Fruit fly (Drosophila melanogaster) whole organism, embryonic: Measurements from ENCODE around the gene apolpp.

Experiments used
- Abd-B ChIP-seq: fragments of 200-800 bp; sonication (Bioruptor generic); optimal IDR thresholded peaks from 2 replicates; lab custom pipeline; 2018; ENCODE audit warnings: missing biosample characterization, mild to moderate bottlenecking, missing genetic modification characterization, moderate library complexity
- Antp ChIP-seq: fragments of 200-800 bp; sonication (Bioruptor generic); optimal IDR thresholded peaks from 3 replicates; lab custom pipeline; 2016; ENCODE audit warnings: missing biosample characterization, missing genetic modification characterization
- Bgb ChIP-seq: fragments of 200-800 bp; sonication (Bioruptor generic); IDR thresholded peaks from 2 replicates; pipeline ENCODE4 v1.3.6; 2022; ENCODE audit warnings: missing biosample characterization, missing genetic modification characterization; ENCODE audit not compliant: partially characterized antibody
- Bteb2 ChIP-seq: fragments of 200-800 bp; sonication (Bioruptor generic); optimal IDR thresholded peaks from 2 replicates; lab custom pipeline; 2016; ENCODE audit warnings: missing biosample characterization, missing genetic modification characterization
- CG1024 ChIP-seq: fragments of 200-800 bp; sonication (Bioruptor generic); IDR thresholded peaks from 2 replicates; pipeline ENCODE4 v1.3.6; 2022; ENCODE audit warnings: missing biosample characterization, missing genetic modification characterization
- CG10979 ChIP-seq: fragments of 200-800 bp; sonication (Bioruptor generic); optimal IDR thresholded peaks from 2 replicates; lab custom pipeline; 2018; ENCODE audit warnings: missing biosample characterization, mild to moderate bottlenecking, missing genetic modification characterization, moderate library complexity
- CG11398 ChIP-seq: fragments of 200-800 bp; sonication (Bioruptor generic); optimal IDR thresholded peaks from 2 replicates; lab custom pipeline; 2016; ENCODE audit warnings: missing biosample characterization, missing genetic modification characterization
- CG11456 ChIP-seq: fragments of 200-800 bp; sonication (Bioruptor generic); IDR thresholded peaks from 3 replicates; pipeline ENCODE4 v1.3.6; 2022; ENCODE audit warnings: missing biosample characterization, missing genetic modification characterization
- CG11560 ChIP-seq: fragments of 200-800 bp; sonication (Bioruptor generic); IDR thresholded peaks from 3 replicates; pipeline ENCODE4 v1.3.6; 2022; ENCODE audit warnings: missing biosample characterization, missing genetic modification characterization
- CG12769 ChIP-seq: fragments of 200-800 bp; sonication (Bioruptor generic); optimal IDR thresholded peaks from 2 replicates; lab custom pipeline; 2019; ENCODE audit warnings: missing biosample characterization, mild to moderate bottlenecking, missing genetic modification characterization, moderate library complexity
- CG13123 ChIP-seq: fragments of 200-800 bp; sonication (Bioruptor generic); optimal IDR thresholded peaks from 2 replicates; lab custom pipeline; 2016; ENCODE audit warnings: missing biosample characterization, missing genetic modification characterization
- CG1647 ChIP-seq: fragments of 200-800 bp; sonication (Bioruptor generic); optimal IDR thresholded peaks from 3 replicates; lab custom pipeline; 2016; ENCODE audit warnings: missing biosample characterization, missing genetic modification characterization
- CG2129 ChIP-seq: fragments of 200-800 bp; sonication (Bioruptor generic); IDR thresholded peaks from 2 replicates; pipeline ENCODE4 v1.3.6; 2022; ENCODE audit warnings: missing biosample characterization, missing genetic modification characterization; ENCODE audit not compliant: partially characterized antibody
- CG2678 ChIP-seq: fragments of 200-800 bp; sonication (Bioruptor generic); optimal IDR thresholded peaks from 3 replicates; lab custom pipeline; 2019; ENCODE audit warnings: missing biosample characterization, mild to moderate bottlenecking, missing genetic modification characterization, moderate library complexity
- CG30403 ChIP-seq: fragments of 200-800 bp; sonication (Bioruptor generic); optimal IDR thresholded peaks from 3 replicates; lab custom pipeline; 2016; ENCODE audit warnings: missing biosample characterization, missing genetic modification characterization
- CG32772 ChIP-seq: fragments of 200-800 bp; sonication (Bioruptor generic); IDR thresholded peaks from 2 replicates; pipeline ENCODE4 v1.3.6; 2022; ENCODE audit warnings: missing biosample characterization, missing genetic modification characterization
- CG4360 ChIP-seq: fragments of 200-800 bp; sonication (Bioruptor generic); IDR thresholded peaks from 2 replicates; pipeline ENCODE4 v1.3.6; 2022; ENCODE audit warnings: missing biosample characterization, missing genetic modification characterization
- CG5953 ChIP-seq: fragments of 200-800 bp; sonication (Bioruptor generic); IDR thresholded peaks from 2 replicates; pipeline ENCODE4 v1.3.6; 2022; ENCODE audit warnings: missing biosample characterization, missing genetic modification characterization
- CG6854 ChIP-seq: fragments of 200-800 bp; sonication (Bioruptor generic); optimal IDR thresholded peaks from 3 replicates; lab custom pipeline; 2017; ENCODE audit warnings: missing biosample characterization, mild to moderate bottlenecking, missing genetic modification characterization
- CG7987 ChIP-seq: fragments of 200-800 bp; sonication (Bioruptor generic); optimal IDR thresholded peaks from 2 replicates; lab custom pipeline; 2018; ENCODE audit warnings: missing biosample characterization, mild to moderate bottlenecking, missing genetic modification characterization, moderate library complexity
- D ChIP-seq, 2 experiments: fragments of 200-800 bp in 1 of 2; fragments of >200 bp in 1 of 2; sonication (Bioruptor generic) in 1 of 2; optimal IDR thresholded peaks; 2 replicates in 1 of 2; 3 replicates in 1 of 2; lab custom pipeline; 2017; ENCODE audit warnings: mild to moderate bottlenecking in 1 of 2, missing biosample characterization in 1 of 2, missing genetic modification characterization in 1 of 2, missing genetic modification reagents in 1 of 2
- Dbx ChIP-seq: fragments of 200-800 bp; sonication (Bioruptor generic); IDR thresholded peaks from 3 replicates; pipeline ENCODE4 v1.3.6; 2022; ENCODE audit warnings: missing biosample characterization, missing genetic modification characterization
- Hand ChIP-seq: fragments of 200-800 bp; sonication (Bioruptor generic); optimal IDR thresholded peaks from 2 replicates; lab custom pipeline; 2017; ENCODE audit warnings: mild to moderate bottlenecking, missing biosample characterization, missing genetic modification reagents, missing genetic modification characterization
- HmgD ChIP-seq: fragments of 200-800 bp; sonication (Bioruptor generic); optimal IDR thresholded peaks from 3 replicates; lab custom pipeline; 2016; ENCODE audit warnings: missing biosample characterization, missing genetic modification characterization
- Hmr ChIP-seq: fragments of 200-800 bp; sonication (Bioruptor generic); optimal IDR thresholded peaks from 3 replicates; lab custom pipeline; 2017; ENCODE audit warnings: mild to moderate bottlenecking, missing biosample characterization, missing genetic modification reagents, missing genetic modification characterization
- Hr39 ChIP-seq: fragments of >200 bp; optimal IDR thresholded peaks from 2 replicates; lab custom pipeline; 2017
- Jarid2 ChIP-seq: fragments of 200-800 bp; sonication (Bioruptor generic); optimal IDR thresholded peaks from 3 replicates; lab custom pipeline; 2017; ENCODE audit warnings: mild to moderate bottlenecking, missing biosample characterization, missing genetic modification reagents, missing genetic modification characterization
- Mes4 ChIP-seq: fragments of 200-800 bp; sonication (Bioruptor generic); optimal IDR thresholded peaks from 2 replicates; lab custom pipeline; 2016; ENCODE audit warnings: missing biosample characterization, missing genetic modification characterization
- Myb ChIP-seq: fragments of 200-800 bp; sonication (Bioruptor generic); optimal IDR thresholded peaks from 2 replicates; lab custom pipeline; 2016; ENCODE audit warnings: missing biosample characterization, missing genetic modification characterization
- Nf-YB ChIP-seq: fragments of 200-800 bp; sonication (Bioruptor generic); optimal IDR thresholded peaks from 3 replicates; lab custom pipeline; 2019; ENCODE audit warnings: missing biosample characterization, mild to moderate bottlenecking, missing genetic modification characterization, moderate library complexity
- Scr ChIP-seq: fragments of 200-800 bp; sonication (Bioruptor generic); IDR thresholded peaks from 2 replicates; pipeline ENCODE4 v1.3.6; 2022; ENCODE audit warnings: missing biosample characterization, missing genetic modification characterization; ENCODE audit not compliant: partially characterized antibody
- Sry-δ ChIP-seq: fragments of 200-800 bp; sonication (Bioruptor generic); optimal IDR thresholded peaks from 2 replicates; lab custom pipeline; 2016; ENCODE audit warnings: missing biosample characterization, missing genetic modification characterization
- Trl ChIP-seq, 3 experiments: fragments of >200 bp in 2 of 3; fragments of 200-800 bp in 1 of 3; sonication (Bioruptor generic) in 1 of 3; optimal IDR thresholded peaks; 2 replicates in 1 of 3; 3 replicates in 2 of 3; lab custom pipeline; 2016 to 2017; ENCODE audit warnings: missing biosample characterization in 1 of 3, missing genetic modification characterization in 1 of 3
- az2 ChIP-seq: fragments of 200-800 bp; sonication (Bioruptor generic); optimal IDR thresholded peaks from 3 replicates; lab custom pipeline; 2016; ENCODE audit warnings: missing biosample characterization, missing genetic modification characterization
- bcd ChIP-seq: fragments of 200-800 bp; sonication (Bioruptor generic); optimal IDR thresholded peaks from 2 replicates; lab custom pipeline; 2017; ENCODE audit warnings: missing biosample characterization, mild to moderate bottlenecking, missing genetic modification characterization
- br ChIP-seq: fragments of >200 bp; optimal IDR thresholded peaks from 2 replicates; lab custom pipeline; 2017
- corto ChIP-seq: fragments of 200-800 bp; sonication (Bioruptor generic); optimal IDR thresholded peaks from 2 replicates; lab custom pipeline; 2016; ENCODE audit warnings: missing biosample characterization, mild to moderate bottlenecking, missing genetic modification characterization, moderate library complexity
- crc ChIP-seq: fragments of 200-800 bp; sonication (Bioruptor generic); optimal IDR thresholded peaks from 2 replicates; lab custom pipeline; 2016; ENCODE audit warnings: missing biosample characterization, missing genetic modification characterization
- da ChIP-seq: fragments of 200-800 bp; sonication (Bioruptor generic); optimal IDR thresholded peaks from 2 replicates; lab custom pipeline; 2016; ENCODE audit warnings: missing biosample characterization, missing genetic modification characterization
- dimm ChIP-seq: fragments of 200-800 bp; sonication (Bioruptor generic); IDR thresholded peaks from 2 replicates; pipeline ENCODE4 v1.3.6; 2022; ENCODE audit warnings: missing biosample characterization, missing genetic modification characterization
- fd3F ChIP-seq: fragments of 200-800 bp; sonication (Bioruptor generic); optimal IDR thresholded peaks from 2 replicates; lab custom pipeline; 2018; ENCODE audit warnings: missing biosample characterization, mild to moderate bottlenecking, missing genetic modification characterization, moderate library complexity
- insv ChIP-seq, 2 experiments: fragments of 200-800 bp; sonication (Bioruptor generic); optimal IDR thresholded peaks; 3 replicates each; lab custom pipeline; 2016 to 2018; ENCODE audit warnings: missing biosample characterization in 2 of 2, missing genetic modification characterization in 2 of 2
- jumu ChIP-seq: fragments of 200-800 bp; sonication (Bioruptor generic); optimal IDR thresholded peaks from 3 replicates; lab custom pipeline; 2016; ENCODE audit warnings: missing biosample characterization, missing genetic modification characterization
- mld ChIP-seq: fragments of 200-800 bp; sonication (Bioruptor generic); IDR thresholded peaks from 3 replicates; pipeline ENCODE4 v1.3.6; 2022; ENCODE audit warnings: missing biosample characterization, missing genetic modification characterization; ENCODE audit not compliant: partially characterized antibody
- nerfin-2 ChIP-seq: fragments of 200-800 bp; sonication (Bioruptor generic); IDR thresholded peaks from 2 replicates; pipeline ENCODE4 v1.3.6; 2022; ENCODE audit warnings: missing biosample characterization, missing genetic modification characterization; ENCODE audit not compliant: partially characterized antibody
- pum ChIP-seq: fragments of 200-800 bp; sonication (Bioruptor generic); optimal IDR thresholded peaks from 2 replicates; lab custom pipeline; 2016; ENCODE audit warnings: missing biosample characterization, missing genetic modification characterization
- salm ChIP-seq: fragments of 200-800 bp; sonication (Bioruptor generic); optimal IDR thresholded peaks from 2 replicates; lab custom pipeline; 2018; ENCODE audit warnings: missing biosample characterization, mild to moderate bottlenecking, missing genetic modification characterization
- trem ChIP-seq: fragments of 200-800 bp; optimal IDR thresholded peaks from 3 replicates; lab custom pipeline; 2019; ENCODE audit warnings: missing biosample characterization, mild to moderate bottlenecking, missing genetic modification characterization, moderate library complexity
- vvl ChIP-seq: fragments of 200-800 bp; sonication (Bioruptor generic); IDR thresholded peaks from 2 replicates; pipeline ENCODE4 v1.3.6; 2022; ENCODE audit warnings: missing biosample characterization, missing genetic modification characterization
- z ChIP-seq: fragments of 200-800 bp; sonication (Bioruptor generic); IDR thresholded peaks from 3 replicates; pipeline ENCODE4 v1.3.6; 2022; ENCODE audit warnings: missing biosample characterization, missing genetic modification characterization

Gene apolpp

dm6 chr4:1060373-1061094 lies at the start of gene apolpp (continued):
- peak; percentile 23 for TF ChIP-seq CG12769 (tag; lab: Kevin White, UChicago)
- no peak for TF ChIP-seq z (GFP tag; lab: Robert Waterston, UW)
- no peak for TF ChIP-seq bcd (GFP tag; lab: Kevin White, UChicago)
- TF ChIP-seq CG13123 (GFP tag; lab: Kevin White, UChicago): no peak
- no peak for TF ChIP-seq Abd-B
- TF ChIP-seq dimm (GFP tag; lab: Robert Waterston, UW): no peak
- no peak for TF ChIP-seq az2 (GFP tag; lab: Kevin White, UChicago)
- no peak for TF ChIP-seq CG10979
- TF ChIP-seq da: no peak
- TF ChIP-seq D (optimal IDR thresholded peaks at IDR 0.05; lab: Kevin White, UChicago): no peak
- no peak for TF ChIP-seq D (GFP tag; optimal IDR thresholded peaks at IDR 0.05; lab: Kevin White, UChicago)
- no peak for TF ChIP-seq Mes4 (GFP tag; lab: Kevin White, UChicago)
- no peak for TF ChIP-seq Dbx
- no peak for TF ChIP-seq vvl (GFP tag; lab: Robert Waterston, UW)
- TF ChIP-seq Nf-YB: no peak
- no peak for TF ChIP-seq CG11560 (tag; lab: Robert Waterston, UW)
- no peak for TF ChIP-seq CG4360
- no peak for TF ChIP-seq br (lab: Kevin White, UChicago)
- no peak for TF ChIP-seq corto (GFP tag; lab: Kevin White, UChicago)
- TF ChIP-seq CG2129 (GFP tag; lab: Robert Waterston, UW): no peak
- no peak for TF ChIP-seq jumu
- TF ChIP-seq CG7987 (GFP tag; lab: Kevin White, UChicago): no peak
- TF ChIP-seq Scr (GFP tag; lab: Robert Waterston, UW): no peak
- peak; percentile 59 for TF ChIP-seq Sry-δ
- no peak for TF ChIP-seq pum (GFP tag; lab: Kevin White, UChicago)
- TF ChIP-seq CG2678 (tag; lab: Kevin White, UChicago): no peak
- TF ChIP-seq CG6854 (GFP tag; lab: Kevin White, UChicago): no peak
- TF ChIP-seq mld: no peak
- peak; percentile 99 for TF ChIP-seq CG1024
- TF ChIP-seq CG11456 (GFP tag; lab: Robert Waterston, UW): no peak
- TF ChIP-seq Bteb2: no peak
- TF ChIP-seq salm (tag; lab: Kevin White, UChicago): no peak
- TF ChIP-seq Bgb (GFP tag; lab: Robert Waterston, UW): no peak
- TF ChIP-seq HmgD (GFP tag; lab: Kevin White, UChicago): peak; percentile 47
- TF ChIP-seq Hmr (GFP tag; lab: Kevin White, UChicago): no peak
- no peak for TF ChIP-seq CG5953 (GFP tag; lab: Robert Waterston, UW)
- TF ChIP-seq Hand: no peak
- TF ChIP-seq Antp (GFP tag; lab: Kevin White, UChicago): no peak
- no peak for TF ChIP-seq nerfin-2 (GFP tag; lab: Robert Waterston, UW)
- TF ChIP-seq trem (tag; lab: Kevin White, UChicago): peak; percentile 46
- TF ChIP-seq crc (GFP tag; lab: Kevin White, UChicago): no peak
- no peak for TF ChIP-seq Myb (GFP tag; lab: Kevin White, UChicago)
- no peak for TF ChIP-seq insv (GFP tag; optimal IDR thresholded peaks at IDR 0.05; lab: Kevin White, UChicago)
- no peak for TF ChIP-seq Hr39 (lab: Kevin White, UChicago)
- no peak for TF ChIP-seq Trl (optimal IDR thresholded peaks at IDR 0.05; lab: Kevin White, UChicago)
- TF ChIP-seq Trl (GFP tag; optimal IDR thresholded peaks at IDR 0.05; lab: Kevin White, UChicago): no peak
- no peak for TF ChIP-seq CG11398 (GFP tag; lab: Kevin White, UChicago)
- no peak for TF ChIP-seq Jarid2 (GFP tag; lab: Kevin White, UChicago)
- TF ChIP-seq CG1647 (GFP tag; lab: Kevin White, UChicago): no peak
- TF ChIP-seq CG32772 (GFP tag; lab: Robert Waterston, UW): no peak
- no peak for TF ChIP-seq fd3F (GFP tag; lab: Kevin White, UChicago)
- TF ChIP-seq CG30403 (GFP tag; lab: Kevin White, UChicago): peak; percentile 14
